Worm (Caenorhabditis elegans) whole organism, L1 larva: ENCODE results near the gene F21C10.9.
A peak's percentile ranks its signal among the peaks of the same experiment; 100 is the strongest.

Experiments
- C34B4.2 ChIP-seq: sonication (generic microtip); optimal IDR thresholded peaks from 2 replicates; lab custom pipeline; 2017; ENCODE audit warnings: mild to moderate bottlenecking, missing genetic modification characterization, missing compliant biosample characterization
- F16B12.6 ChIP-seq: fragments of 150-350 bp; optimal IDR thresholded peaks from 2 replicates; lab custom pipeline; 2014; ENCODE audit warnings: missing biosample characterization, missing genetic modification characterization
- aha-1 ChIP-seq: fragments of 150-350 bp; optimal IDR thresholded peaks from 2 replicates; lab custom pipeline; 2014; ENCODE audit warnings: missing biosample characterization, missing genetic modification characterization
- alr-1 ChIP-seq: fragments of 200-800 bp; sonication (Bioruptor generic); optimal IDR thresholded peaks from 2 replicates; lab custom pipeline; 2018; ENCODE audit warnings: borderline replicate concordance, mild to moderate bottlenecking, missing genetic modification characterization, missing compliant biosample characterization
- aly-2 ChIP-seq: fragments of 150-350 bp; optimal IDR thresholded peaks from 2 replicates; lab custom pipeline; 2014; ENCODE audit warnings: missing biosample characterization, missing genetic modification characterization
- ama-1 ChIP-seq: fragments of 150-350 bp; optimal IDR thresholded peaks from 2 replicates; lab custom pipeline; 2014
- blmp-1 ChIP-seq: fragments of 150-350 bp; optimal IDR thresholded peaks from 2 replicates; lab custom pipeline; 2014; ENCODE audit warnings: missing biosample characterization, missing genetic modification characterization
- ceh-63 ChIP-seq: fragments of 200-800 bp; sonication (Bioruptor generic); optimal IDR thresholded peaks from 2 replicates; lab custom pipeline; 2018; ENCODE audit warnings: mild to moderate bottlenecking, missing genetic modification characterization, missing compliant biosample characterization
- ceh-8 ChIP-seq: fragments of 200-800 bp; sonication (Bioruptor generic); optimal IDR thresholded peaks from 2 replicates; lab custom pipeline; 2018; ENCODE audit warnings: mild to moderate bottlenecking, missing genetic modification characterization, moderate library complexity, missing compliant biosample characterization
- ceh-90 ChIP-seq: sonication (generic microtip); optimal IDR thresholded peaks from 2 replicates; lab custom pipeline; 2016; ENCODE audit warnings: missing genetic modification characterization, missing compliant biosample characterization
- dpl-1 ChIP-seq, 3 experiments: fragments of 150-350 bp in 2 of 3; sonication (generic microtip) in 1 of 3; optimal IDR thresholded peaks; 2 replicates each; lab custom pipeline; 2014 to 2017; ENCODE audit warnings: missing biosample characterization in 3 of 3, missing genetic modification characterization in 3 of 3, missing genetic modification reagents in 3 of 3
- dsc-1 ChIP-seq: sonication (generic microtip); optimal IDR thresholded peaks from 2 replicates; lab custom pipeline; 2016; ENCODE audit warnings: mild to moderate bottlenecking, missing genetic modification characterization, missing compliant biosample characterization
- efl-3 ChIP-seq: fragments of 200-800 bp; sonication (Bioruptor generic); optimal IDR thresholded peaks from 2 replicates; lab custom pipeline; 2018; ENCODE audit warnings: mild to moderate bottlenecking, missing genetic modification characterization, missing compliant biosample characterization
- egl-13 ChIP-seq: sonication (generic microtip); optimal IDR thresholded peaks from 2 replicates; lab custom pipeline; 2016; ENCODE audit warnings: missing genotype, missing genetic modification reagents, missing genetic modification characterization, missing compliant biosample characterization
- egl-27 ChIP-seq, 2 experiments: fragments of 150-350 bp in 1 of 2; sonication (generic microtip); optimal IDR thresholded peaks; 3 replicates each; lab custom pipeline; 2017 to 2018; ENCODE audit warnings: missing biosample characterization in 2 of 2, missing genetic modification characterization in 2 of 2, missing genetic modification reagents in 2 of 2
- elt-2 ChIP-seq: sonication (generic microtip); optimal IDR thresholded peaks from 2 replicates; lab custom pipeline; 2016; ENCODE audit warnings: missing genetic modification characterization, mild to moderate bottlenecking, inconsistent platforms, missing compliant biosample characterization, missing genetic modification reagents
- fkh-10 ChIP-seq: sonication (generic microtip); optimal IDR thresholded peaks from 2 replicates; lab custom pipeline; 2017; ENCODE audit warnings: missing biosample characterization, missing genetic modification reagents, missing genetic modification characterization
- fkh-4 ChIP-seq: sonication (generic microtip); optimal IDR thresholded peaks from 2 replicates; lab custom pipeline; 2016; ENCODE audit warnings: missing compliant biosample characterization, missing genetic modification characterization, borderline replicate concordance
- fkh-8 ChIP-seq: sonication (generic microtip); optimal IDR thresholded peaks from 2 replicates; lab custom pipeline; 2016; ENCODE audit warnings: mild to moderate bottlenecking, missing genetic modification characterization, missing compliant biosample characterization
- fos-1 ChIP-seq: fragments of 150-350 bp; optimal IDR thresholded peaks from 2 replicates; lab custom pipeline; 2014; ENCODE audit warnings: missing biosample characterization, missing genetic modification characterization
- hlh-17 ChIP-seq: fragments of 200-800 bp; sonication (Bioruptor generic); optimal IDR thresholded peaks from 2 replicates; lab custom pipeline; 2018; ENCODE audit warnings: missing genetic modification characterization, mild to moderate bottlenecking, missing compliant biosample characterization, moderate library complexity, borderline replicate concordance
- irx-1 ChIP-seq: sonication (generic microtip); optimal IDR thresholded peaks from 2 replicates; lab custom pipeline; 2016; ENCODE audit warnings: missing genetic modification characterization, missing compliant biosample characterization
- jun-1 ChIP-seq: fragments of 150-350 bp; optimal IDR thresholded peaks from 2 replicates; lab custom pipeline; 2014; ENCODE audit warnings: missing biosample characterization, missing genetic modification reagents, missing genetic modification characterization
- lin-13 ChIP-seq: fragments of 150-350 bp; optimal IDR thresholded peaks from 2 replicates; lab custom pipeline; 2014; ENCODE audit warnings: missing biosample characterization, missing genetic modification reagents, missing genetic modification characterization
- lin-14 ChIP-seq: fragments of 200-800 bp; sonication (Bioruptor generic); optimal IDR thresholded peaks from 2 replicates; lab custom pipeline; 2018; ENCODE audit warnings: mild to moderate bottlenecking, missing genetic modification characterization, moderate library complexity, missing compliant biosample characterization
- lin-39 ChIP-seq: fragments of 150-350 bp; optimal IDR thresholded peaks from 2 replicates; lab custom pipeline; 2014; ENCODE audit warnings: missing biosample characterization, missing genetic modification reagents, missing genetic modification characterization
- lir-3 ChIP-seq: sonication (generic microtip); optimal IDR thresholded peaks from 2 replicates; lab custom pipeline; 2016; ENCODE audit warnings: mild to moderate bottlenecking, missing genetic modification characterization, moderate library complexity, missing compliant biosample characterization; ENCODE audit not compliant: poor library complexity
- mdl-1 ChIP-seq, 2 experiments: fragments of 150-350 bp; optimal IDR thresholded peaks; 2 replicates each; lab custom pipeline; 2014 to 2017; ENCODE audit warnings: missing biosample characterization in 2 of 2, missing genetic modification characterization in 2 of 2, inconsistent platforms in 1 of 2
- mef-2 ChIP-seq: fragments of 150-350 bp; optimal IDR thresholded peaks from 2 replicates; lab custom pipeline; 2014; ENCODE audit warnings: missing biosample characterization, missing genetic modification characterization
- nhr-11 ChIP-seq: fragments of 150-350 bp; optimal IDR thresholded peaks from 2 replicates; lab custom pipeline; 2014; ENCODE audit warnings: missing biosample characterization, missing genetic modification characterization
- nhr-20 ChIP-seq: sonication (generic microtip); optimal IDR thresholded peaks from 2 replicates; lab custom pipeline; 2016; ENCODE audit warnings: mild to moderate bottlenecking, missing genetic modification characterization, missing compliant biosample characterization
- nhr-237 ChIP-seq: fragments of 150-350 bp; optimal IDR thresholded peaks from 2 replicates; lab custom pipeline; 2014; ENCODE audit warnings: missing biosample characterization, missing genetic modification characterization
- nhr-47 ChIP-seq: sonication (generic microtip); optimal IDR thresholded peaks from 2 replicates; lab custom pipeline; 2016; ENCODE audit warnings: mild to moderate bottlenecking, missing genetic modification characterization, moderate library complexity, missing compliant biosample characterization
- nhr-71 ChIP-seq: sonication (generic microtip); optimal IDR thresholded peaks from 2 replicates; lab custom pipeline; 2016; ENCODE audit warnings: mild to moderate bottlenecking, missing genetic modification characterization, moderate library complexity, missing compliant biosample characterization
- nhr-76 ChIP-seq: sonication (generic microtip); optimal IDR thresholded peaks from 2 replicates; lab custom pipeline; 2017; ENCODE audit warnings: missing biosample characterization, missing genetic modification characterization
- nhr-84 ChIP-seq: sonication (generic microtip); optimal IDR thresholded peaks from 2 replicates; lab custom pipeline; 2017; ENCODE audit warnings: missing biosample characterization, missing genetic modification characterization
- nhr-85 ChIP-seq: sonication (generic microtip); peaks from one replicate; lab custom pipeline; 2016; ENCODE audit warnings: missing genetic modification characterization, inconsistent platforms, missing compliant biosample characterization
- nhr-90 ChIP-seq: sonication (generic microtip); optimal IDR thresholded peaks from 2 replicates; lab custom pipeline; 2016; ENCODE audit warnings: mild to moderate bottlenecking, missing genetic modification characterization, missing compliant biosample characterization; ENCODE audit not compliant: poor library complexity
- pax-3 ChIP-seq: fragments of 200-800 bp; sonication (Bioruptor generic); optimal IDR thresholded peaks from 2 replicates; lab custom pipeline; 2018; ENCODE audit warnings: mild to moderate bottlenecking, missing genetic modification characterization, moderate library complexity, missing compliant biosample characterization
- pqm-1 ChIP-seq: sonication (generic microtip); optimal IDR thresholded peaks from 3 replicates; lab custom pipeline; 2017; ENCODE audit warnings: missing biosample characterization, missing genetic modification characterization
- skn-1 ChIP-seq: fragments of 150-350 bp; optimal IDR thresholded peaks from 2 replicates; lab custom pipeline; 2014; ENCODE audit warnings: missing biosample characterization, missing genetic modification characterization
- sox-4 ChIP-seq: sonication (generic microtip); optimal IDR thresholded peaks from 2 replicates; lab custom pipeline; 2016; ENCODE audit warnings: missing genetic modification characterization, missing compliant biosample characterization
- sptf-1 ChIP-seq: fragments of 150-350 bp; optimal IDR thresholded peaks from 2 replicates; lab custom pipeline; 2014; ENCODE audit warnings: missing biosample characterization, missing genetic modification characterization
- swsn-7 ChIP-seq: sonication (generic microtip); optimal IDR thresholded peaks from 2 replicates; lab custom pipeline; 2016; ENCODE audit warnings: missing genetic modification characterization, missing compliant biosample characterization
- tbx-2 ChIP-seq: sonication (generic microtip); optimal IDR thresholded peaks from 2 replicates; lab custom pipeline; 2016; ENCODE audit warnings: missing genetic modification characterization, missing compliant biosample characterization
- unc-62 ChIP-seq: fragments of 150-350 bp; optimal IDR thresholded peaks from 2 replicates; lab custom pipeline; 2014; ENCODE audit warnings: missing biosample characterization, missing genetic modification reagents, missing genetic modification characterization
- vab-15 ChIP-seq: sonication (generic microtip); optimal IDR thresholded peaks from 2 replicates; lab custom pipeline; 2017; ENCODE audit warnings: missing genotype, mild to moderate bottlenecking, missing genetic modification characterization, missing compliant biosample characterization
- xbp-1 ChIP-seq: sonication (generic microtip); optimal IDR thresholded peaks from 2 replicates; lab custom pipeline; 2016; ENCODE audit warnings: missing genetic modification characterization, missing compliant biosample characterization
- zip-4 ChIP-seq: fragments of 200-800 bp; sonication (Bioruptor generic); optimal IDR thresholded peaks from 2 replicates; lab custom pipeline; 2018; ENCODE audit warnings: mild to moderate bottlenecking, missing genetic modification characterization, moderate library complexity, missing compliant biosample characterization
- ztf-11 ChIP-seq, 2 experiments: sonication (generic microtip); optimal IDR thresholded peaks; 2 replicates each; lab custom pipeline; 2016 to 2017; ENCODE audit warnings: missing genetic modification characterization in 2 of 2, missing biosample characterization in 1 of 2, missing compliant biosample characterization in 1 of 2

F21C10.9 gene

ce11 chrV:9141297-9141696 is 42.8 kb upstream of the F21C10.9 start, which contains the start of gene pitr-3:
Gene pitr-3, minus strand, starts transcription at chrV:9141397.
- no peak for TF ChIP-seq ceh-8
- TF ChIP-seq hlh-17 (GFP tag; lab: Kevin White, UChicago) = no peak
- TF ChIP-seq jun-1 = no peak
- TF ChIP-seq xbp-1 (tag; lab: Kevin White, UChicago) = no peak
- TF ChIP-seq lin-39 = no peak
- no peak for TF ChIP-seq pqm-1
- TF ChIP-seq egl-13 (tag; lab: Kevin White, UChicago) = no peak
- TF ChIP-seq blmp-1 (tag; lab: Kevin White, UChicago) = no peak
- TF ChIP-seq fkh-10 (GFP tag; lab: Kevin White, UChicago) = no peak
- TF ChIP-seq nhr-90 (tag; lab: Kevin White, UChicago) = no peak
- no peak for TF ChIP-seq aly-2 (tag; lab: Kevin White, UChicago)
- no peak for TF ChIP-seq fkh-4
- TF ChIP-seq nhr-11 = no peak
- TF ChIP-seq ztf-11 (tag; optimal IDR thresholded peaks at IDR 0.05; lab: Kevin White, UChicago) = no peak
- TF ChIP-seq nhr-84 (tag; lab: Kevin White, UChicago) = no peak
- TF ChIP-seq mef-2 (tag; lab: Kevin White, UChicago) = no peak
- TF ChIP-seq ceh-63 (GFP tag; lab: Kevin White, UChicago) = no peak

DNA sequence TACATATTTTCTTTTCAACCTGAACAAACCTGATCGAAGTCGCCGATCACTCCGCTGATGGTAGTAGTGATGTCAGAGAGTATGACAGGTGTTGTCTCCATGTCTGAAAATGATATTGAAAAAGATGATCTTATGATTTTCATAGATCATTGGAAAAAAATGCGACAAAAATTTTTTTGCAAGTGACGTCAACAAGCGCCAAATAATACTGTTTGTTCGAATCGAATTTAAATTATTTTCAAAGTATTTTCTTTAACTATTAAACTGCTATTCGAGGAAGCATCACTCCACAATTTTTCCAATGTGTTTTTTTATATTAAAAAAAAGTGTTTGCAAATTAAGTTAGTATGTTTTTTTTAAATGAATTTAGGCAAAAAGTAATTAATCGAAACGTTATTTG is 39.1 kb upstream of the F21C10.9 start, which contains the start of gene pitr-2:
Gene pitr-2 (minus strand): TSS at position 101 of the 400 bp plus-strand sequence.
- TF ChIP-seq elt-2 (tag; lab: Kevin White, UChicago) = no peak
- no peak for TF ChIP-seq alr-1 (tag; lab: Kevin White, UChicago)
- TF ChIP-seq nhr-76 (tag; lab: Kevin White, UChicago) = no peak
- no peak for TF ChIP-seq lin-13 (GFP tag; lab: Kevin White, UChicago)
- TF ChIP-seq nhr-47 (tag; lab: Kevin White, UChicago) = no peak
- TF ChIP-seq lir-3 (tag; lab: Kevin White, UChicago) = no peak
- no peak for TF ChIP-seq nhr-237 (tag; lab: Kevin White, UChicago)
- TF ChIP-seq F16B12.6 (tag; lab: Kevin White, UChicago) = no peak
- TF ChIP-seq lin-14 = no peak
- TF ChIP-seq egl-27 (tag; optimal IDR thresholded peaks at IDR 0.05; lab: Kevin White, UChicago) = no peak
- TF ChIP-seq efl-3 (GFP tag; lab: Kevin White, UChicago) = no peak
- TF ChIP-seq mdl-1 (tag; optimal IDR thresholded peaks at IDR 0.05; lab: Kevin White, UChicago) = no peak
- TF ChIP-seq unc-62 (GFP tag; lab: Kevin White, UChicago) = no peak
- TF ChIP-seq nhr-85 = no peak
- no peak for TF ChIP-seq irx-1 (tag; lab: Kevin White, UChicago)
- no peak for TF ChIP-seq ceh-90
- TF ChIP-seq vab-15 (tag; lab: Kevin White, UChicago) = no peak
- TF ChIP-seq aha-1 = no peak
- no peak for TF ChIP-seq zip-4 (GFP tag; lab: Kevin White, UChicago)

DNA sequence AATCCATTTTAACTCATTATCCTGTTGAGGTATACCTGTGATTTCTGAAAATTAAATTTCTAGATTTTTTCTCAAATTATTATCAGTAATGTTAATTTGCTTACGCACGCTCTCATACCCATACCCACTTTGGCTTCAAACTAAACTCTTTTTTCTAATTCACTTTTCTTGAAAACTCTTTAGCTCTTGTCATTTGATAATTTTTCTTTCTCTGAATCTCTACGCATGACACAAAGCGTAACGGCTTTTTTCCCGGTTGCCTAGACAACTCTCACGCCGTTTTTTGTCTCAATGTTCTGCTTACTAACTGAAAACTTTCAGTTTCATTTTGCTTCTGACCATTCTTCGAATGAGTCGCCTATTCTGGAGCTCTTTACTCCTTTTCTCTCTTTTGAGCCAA is 35.5 kb upstream of the F21C10.9 start, which contains the start of gene B0222.1:
Gene B0222.1 (plus strand): TSS at position 306 of the 400 bp plus-strand sequence.
- TF ChIP-seq xbp-1 (tag; lab: Kevin White, UChicago) (no peak), tbx-2 (tag; lab: Kevin White, UChicago) (no peak), swsn-7 (tag; lab: Kevin White, UChicago) (peak; percentile 3), ama-1 (lab: Kevin White, UChicago) (no peak), efl-3 (GFP tag; lab: Kevin White, UChicago) (no peak), C34B4.2 (tag; lab: Kevin White, UChicago) (no peak), nhr-47 (tag; lab: Kevin White, UChicago) (peak; percentile 62), nhr-20 (peak; percentile 79), dpl-1 (GFP tag; optimal IDR thresholded peaks at IDR 0.05; lab: Kevin White, UChicago) (no peak), sptf-1 (tag; lab: Kevin White, UChicago) (no peak), nhr-11 (peak; percentile 59), dsc-1 (tag; lab: Kevin White, UChicago) (peak; percentile 29), pax-3 (peak; percentile 10), fos-1 (tag; lab: Kevin White, UChicago) (no peak), vab-15 (tag; lab: Kevin White, UChicago) (no peak), nhr-237 (tag; lab: Kevin White, UChicago) (no peak), skn-1 (tag; lab: Kevin White, UChicago) (no peak), lin-14 (peak; percentile 6), sox-4 (tag; lab: Kevin White, UChicago) (peak; percentile 9), nhr-71 (tag; lab: Kevin White, UChicago) (peak; percentile 72), hlh-17 (GFP tag; lab: Kevin White, UChicago) (no peak), fkh-8 (tag; lab: Kevin White, UChicago) (peak; percentile 95), irx-1 (tag; lab: Kevin White, UChicago) (no peak), F16B12.6 (tag; lab: Kevin White, UChicago) (no peak)
